Worm (Caenorhabditis elegans) whole organism, L1 larva: ENCODE data around the gene Y57G11C.41.

Experiments used
- ama-1 ChIP-seq: fragments of 150-350 bp; optimal IDR thresholded peaks from 2 replicates; lab custom pipeline; 2014
- ceh-63 ChIP-seq: fragments of 200-800 bp; sonication (Bioruptor generic); optimal IDR thresholded peaks from 2 replicates; lab custom pipeline; 2018; ENCODE audit warnings: mild to moderate bottlenecking, missing genetic modification characterization, missing compliant biosample characterization
- elt-2 ChIP-seq: sonication (generic microtip); optimal IDR thresholded peaks from 2 replicates; lab custom pipeline; 2016; ENCODE audit warnings: missing genetic modification characterization, mild to moderate bottlenecking, inconsistent platforms, missing compliant biosample characterization, missing genetic modification reagents
- hlh-4 ChIP-seq: sonication (generic microtip); optimal IDR thresholded peaks from 2 replicates; lab custom pipeline; 2016; ENCODE audit warnings: mild to moderate bottlenecking, missing genetic modification characterization, missing compliant biosample characterization
- irx-1 ChIP-seq: sonication (generic microtip); optimal IDR thresholded peaks from 2 replicates; lab custom pipeline; 2016; ENCODE audit warnings: missing genetic modification characterization, missing compliant biosample characterization
- lin-15B ChIP-seq: fragments of 150-350 bp; sonication (generic microtip); optimal IDR thresholded peaks from 3 replicates; lab custom pipeline; 2014; ENCODE audit warnings: missing biosample characterization, missing genetic modification characterization
- nhr-20 ChIP-seq: sonication (generic microtip); optimal IDR thresholded peaks from 2 replicates; lab custom pipeline; 2016; ENCODE audit warnings: mild to moderate bottlenecking, missing genetic modification characterization, missing compliant biosample characterization
- nhr-77 ChIP-seq: fragments of 150-350 bp; optimal IDR thresholded peaks from 2 replicates; lab custom pipeline; 2014; ENCODE audit warnings: missing biosample characterization, missing genetic modification characterization
- snpc-4 ChIP-seq: fragments of 150-350 bp; optimal IDR thresholded peaks from 2 replicates; lab custom pipeline; 2014; ENCODE audit warnings: missing biosample characterization, missing genetic modification characterization
- unc-62 ChIP-seq: fragments of 150-350 bp; optimal IDR thresholded peaks from 2 replicates; lab custom pipeline; 2014; ENCODE audit warnings: missing biosample characterization, missing genetic modification reagents, missing genetic modification characterization
- unc-98 ChIP-seq: fragments of 200-800 bp; sonication (Bioruptor generic); IDR thresholded peaks from 2 replicates; pipeline ENCODE4 v1.3.6; 2022; ENCODE audit warnings: missing genetic modification characterization, missing compliant biosample characterization
- vab-15 ChIP-seq: sonication (generic microtip); optimal IDR thresholded peaks from 2 replicates; lab custom pipeline; 2017; ENCODE audit warnings: missing genotype, mild to moderate bottlenecking, missing genetic modification characterization, missing compliant biosample characterization
- zip-4 ChIP-seq: fragments of 200-800 bp; sonication (Bioruptor generic); optimal IDR thresholded peaks from 2 replicates; lab custom pipeline; 2018; ENCODE audit warnings: mild to moderate bottlenecking, missing genetic modification characterization, moderate library complexity, missing compliant biosample characterization

DNA sequence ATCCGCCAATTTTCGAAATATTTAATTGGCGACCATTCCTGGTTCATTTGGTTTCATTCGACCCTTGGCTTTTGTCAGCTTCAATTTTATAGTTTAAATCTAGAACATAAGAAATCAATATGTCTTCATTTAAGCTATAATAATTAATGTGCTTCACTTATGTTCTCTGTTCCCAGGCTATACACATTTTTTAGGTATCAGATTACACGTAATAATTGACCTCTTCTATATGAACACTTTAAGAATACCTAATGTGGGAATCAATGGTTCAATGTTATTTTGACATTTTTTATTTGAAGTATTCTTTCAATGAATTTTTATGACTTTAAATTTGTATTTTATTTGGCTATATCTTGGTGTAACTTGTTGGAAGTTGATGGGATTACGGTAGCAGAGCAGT, 3.1 kb upstream of the Y57G11C.41 start, which contains the start of gene lgc-7:
- TF ChIP-seq vab-15 (no peak), snpc-4 (no peak), nhr-20 (tag; lab: Kevin White, UChicago) (no peak), unc-62 (GFP tag; lab: Kevin White, UChicago) (no peak), ama-1 (lab: Kevin White, UChicago) (no peak), lin-15B (tag; lab: Kevin White, UChicago) (no peak), elt-2 (no peak), ceh-63 (no peak), irx-1 (tag; lab: Kevin White, UChicago) (no peak), hlh-4 (tag; lab: Kevin White, UChicago) (no peak), zip-4 (no peak), unc-98 (GFP tag; lab: Robert Waterston, UW) (no peak), nhr-77 (tag; lab: Kevin White, UChicago) (no peak)
